Fruit fly (Drosophila melanogaster) whole organism, pupa: ENCODE measurements around the gene CG11771.

Experiments used
- CG13204 ChIP-seq: fragments of 200-800 bp; sonication (Bioruptor generic); optimal IDR thresholded peaks from 2 replicates; lab custom pipeline; 2018; ENCODE audit warnings: missing biosample characterization, mild to moderate bottlenecking, missing genetic modification characterization, moderate library complexity
- CG15710 ChIP-seq: fragments of 200-800 bp; sonication (Bioruptor generic); optimal IDR thresholded peaks from 2 replicates; lab custom pipeline; 2018; ENCODE audit warnings: missing biosample characterization, mild to moderate bottlenecking, missing genetic modification characterization, moderate library complexity
- CG32121 ChIP-seq: fragments of 200-800 bp; sonication (Bioruptor generic); IDR thresholded peaks from 2 replicates; pipeline ENCODE4 v1.3.6; 2022; ENCODE audit warnings: missing biosample characterization, missing genetic modification characterization
- CG4496 ChIP-seq: fragments of 200-800 bp; sonication (Bioruptor generic); IDR thresholded peaks from 3 replicates; pipeline ENCODE4 v1.3.6; 2022; ENCODE audit warnings: missing biosample characterization, missing genetic modification characterization
- D1 ChIP-seq: fragments of 200-800 bp; sonication (Bioruptor generic); optimal IDR thresholded peaks from 2 replicates; lab custom pipeline; 2018; ENCODE audit warnings: missing biosample characterization, mild to moderate bottlenecking, missing genetic modification characterization, moderate library complexity
- EcR ChIP-seq: fragments of 200-800 bp; sonication (Bioruptor generic); optimal IDR thresholded peaks from 3 replicates; lab custom pipeline; 2019; ENCODE audit warnings: missing biosample characterization, missing genetic modification characterization, mild to moderate bottlenecking, moderate library complexity, missing genetic modification reagents

DNA sequence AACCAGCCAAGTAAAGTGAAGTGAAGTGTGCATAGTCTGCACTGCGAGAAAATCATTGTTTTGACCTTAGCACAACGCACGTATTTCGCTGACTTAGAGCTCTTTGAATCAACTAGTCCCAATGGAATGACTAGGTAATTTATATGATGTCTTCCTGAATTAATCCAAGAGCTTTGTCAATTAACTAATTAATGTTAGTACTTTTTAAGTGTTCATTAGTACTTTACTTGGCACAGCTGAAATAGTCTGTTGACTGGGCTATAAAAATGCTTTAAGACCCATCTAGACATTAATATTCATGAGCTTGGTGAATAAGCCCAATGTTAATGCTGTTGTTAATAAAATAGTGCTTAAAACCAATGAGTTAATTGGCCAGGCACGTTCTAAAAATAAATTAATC lies 44.3 kb downstream of the CG11771 start:
- TF ChIP-seq CG32121 (GFP tag; lab: Robert Waterston, UW), result no peak
- no peak for TF ChIP-seq CG13204 (GFP tag; lab: Kevin White, UChicago)
- no peak for TF ChIP-seq EcR
- TF ChIP-seq D1, result no peak
- no peak for TF ChIP-seq CG15710
- TF ChIP-seq CG4496 (GFP tag; lab: Robert Waterston, UW), result no peak
